Fruit fly (Drosophila melanogaster): Measurements from ENCODE around the gene sinah.

dm6 chr3L:16851566-16851965 is 7.3 kb upstream of the sinah start:
- TF ChIP-seq CG9437 (GFP tag; optimal IDR thresholded peaks at IDR 0.05) = no peak
- no peak for TF ChIP-seq sens (GFP tag)
- no peak for TF ChIP-seq NK7.1 (GFP tag; optimal IDR thresholded peaks at IDR 0.05)
- no peak for TF ChIP-seq jing (GFP tag; optimal IDR thresholded peaks at IDR 0.05)
- TF ChIP-seq Camta (GFP tag; optimal IDR thresholded peaks at IDR 0.05) = no peak
- TF ChIP-seq CG16815 (GFP tag; optimal IDR thresholded peaks at IDR 0.05) = no peak
- TF ChIP-seq ssp (GFP tag; IDR thresholded peaks at IDR 0.05) = no peak
- no peak for TF ChIP-seq Atf-2 (GFP tag; optimal IDR thresholded peaks at IDR 0.05)
- TF ChIP-seq C15 (GFP tag; IDR thresholded peaks at IDR 0.05) = no peak
- no peak for TF ChIP-seq YL-1 (GFP tag; optimal IDR thresholded peaks at IDR 0.05)
